Worm (Caenorhabditis elegans) whole organism, L4 larva: Measurements from ENCODE around the gene R05G6.3.

Experiments
- F26F4.8 ChIP-seq: fragments of 200-800 bp; sonication (Bioruptor generic); conservative IDR thresholded peaks from 2 replicates; pipeline ENCODE4 v1.3.6; 2022; ENCODE audit warnings: missing genetic modification characterization, missing compliant biosample characterization
- F37D6.2 ChIP-seq: sonication (generic microtip); optimal IDR thresholded peaks from 2 replicates; lab custom pipeline; 2016; ENCODE audit warnings: mild to moderate bottlenecking, missing genetic modification characterization, missing compliant biosample characterization
- F44E2.7 ChIP-seq: fragments of 200-800 bp; sonication (Bioruptor generic); IDR thresholded peaks from 2 replicates; pipeline ENCODE4 v2.1.2; 2022; ENCODE audit warnings: missing genetic modification characterization, missing compliant biosample characterization
- F49E8.2 ChIP-seq: sonication (generic microtip); optimal IDR thresholded peaks from 2 replicates; lab custom pipeline; 2016; ENCODE audit warnings: missing compliant biosample characterization, mild to moderate bottlenecking, missing genetic modification characterization, borderline replicate concordance
- ZK337.2 ChIP-seq: fragments of 200-800 bp; sonication (Bioruptor generic); IDR thresholded peaks from 2 replicates; pipeline ENCODE4 v1.3.6; 2022; ENCODE audit warnings: missing genetic modification reagents, missing genetic modification characterization, missing compliant biosample characterization
- aha-1 ChIP-seq: fragments of 150-350 bp; peaks from one replicate; lab custom pipeline; 2014; ENCODE audit warnings: missing biosample characterization, missing genetic modification characterization
- arid-1 ChIP-seq: fragments of 200-800 bp; sonication (Bioruptor generic); conservative IDR thresholded peaks from 2 replicates; pipeline ENCODE4 v1.3.6; 2022; ENCODE audit warnings: missing genetic modification reagents, missing genetic modification characterization, missing compliant biosample characterization
- ceh-44 ChIP-seq: fragments of 200-800 bp; sonication (Bioruptor generic); IDR thresholded peaks from 2 replicates; pipeline ENCODE4 v1.3.6; 2022; ENCODE audit warnings: missing genetic modification reagents, missing genetic modification characterization, missing compliant biosample characterization
- dmd-6 ChIP-seq: fragments of 200-800 bp; sonication (Bioruptor generic); IDR thresholded peaks from 2 replicates; pipeline ENCODE4 v1.3.6; 2022; ENCODE audit warnings: missing genetic modification reagents, missing genetic modification characterization, missing compliant biosample characterization
- hmg-1.1 ChIP-seq: fragments of 200-800 bp; sonication (Bioruptor generic); IDR thresholded peaks from 2 replicates; pipeline ENCODE4 v1.3.6; 2022; ENCODE audit warnings: missing genetic modification reagents, missing genetic modification characterization, missing compliant biosample characterization
- jun-1 ChIP-seq: fragments of 150-350 bp; optimal IDR thresholded peaks from 2 replicates; lab custom pipeline; 2014; ENCODE audit warnings: missing biosample characterization, missing genetic modification reagents, missing genetic modification characterization
- lin-15B ChIP-seq: fragments of 150-350 bp; sonication (generic microtip); optimal IDR thresholded peaks from 3 replicates; lab custom pipeline; 2014; ENCODE audit warnings: missing biosample characterization, missing genetic modification characterization
- lin-29 ChIP-seq: fragments of 200-800 bp; sonication (Bioruptor generic); IDR thresholded peaks from 2 replicates; pipeline ENCODE4 v1.3.6; 2022; ENCODE audit warnings: missing genetic modification reagents, missing genetic modification characterization, missing compliant biosample characterization
- lin-39 ChIP-seq: fragments of 150-350 bp; optimal IDR thresholded peaks from 2 replicates; lab custom pipeline; 2014; ENCODE audit warnings: missing biosample characterization, missing genetic modification reagents, missing genetic modification characterization
- mdl-1 ChIP-seq, 2 experiments: fragments of 150-350 bp in 1 of 2; sonication (generic microtip) in 1 of 2; optimal IDR thresholded peaks; 2 replicates each; lab custom pipeline; 2014 to 2017; ENCODE audit warnings: missing biosample characterization in 2 of 2, missing genetic modification characterization in 2 of 2
- mxl-2 ChIP-seq: fragments of 200-800 bp; sonication (Bioruptor generic); conservative IDR thresholded peaks from 2 replicates; pipeline ENCODE4 v1.3.6; 2022; ENCODE audit warnings: missing genetic modification reagents, missing genetic modification characterization, missing compliant biosample characterization
- nhr-11 ChIP-seq: fragments of 150-350 bp; optimal IDR thresholded peaks from 2 replicates; lab custom pipeline; 2014; ENCODE audit warnings: missing biosample characterization, missing genetic modification characterization
- nhr-28 ChIP-seq: fragments of 150-350 bp; optimal IDR thresholded peaks from 2 replicates; lab custom pipeline; 2014; ENCODE audit warnings: missing biosample characterization, missing genetic modification characterization
- nhr-76 ChIP-seq: fragments of 150-350 bp; optimal IDR thresholded peaks from 2 replicates; lab custom pipeline; 2014; ENCODE audit warnings: missing biosample characterization, missing genetic modification characterization
- nhr-77 ChIP-seq: fragments of 150-350 bp; optimal IDR thresholded peaks from 2 replicates; lab custom pipeline; 2014; ENCODE audit warnings: missing biosample characterization, missing genetic modification characterization
- pqm-1 ChIP-seq: sonication (generic microtip); optimal IDR thresholded peaks from 2 replicates; lab custom pipeline; 2017; ENCODE audit warnings: missing biosample characterization, missing genetic modification characterization
- rbr-2 ChIP-seq: sonication (generic microtip); optimal IDR thresholded peaks from 2 replicates; lab custom pipeline; 2016; ENCODE audit warnings: missing genotype, missing genetic modification characterization, missing compliant biosample characterization
- skn-1 ChIP-seq: fragments of 150-350 bp; optimal IDR thresholded peaks from 2 replicates; lab custom pipeline; 2014; ENCODE audit warnings: missing biosample characterization, missing genetic modification characterization
- snpc-1.2 ChIP-seq: fragments of 200-800 bp; sonication (Bioruptor generic); IDR thresholded peaks from 2 replicates; pipeline ENCODE4 v1.3.6; 2022; ENCODE audit warnings: missing genetic modification reagents, missing genetic modification characterization, missing compliant biosample characterization
- tra-1 ChIP-seq: fragments of 200-800 bp; sonication (Bioruptor generic); IDR thresholded peaks from 2 replicates; pipeline ENCODE4 v1.3.6; 2022; ENCODE audit warnings: missing genetic modification reagents, missing genetic modification characterization, missing compliant biosample characterization
- unc-130 ChIP-seq: sonication (generic microtip); optimal IDR thresholded peaks from 2 replicates; lab custom pipeline; 2016; ENCODE audit warnings: missing genetic modification reagents, missing genetic modification characterization, missing compliant biosample characterization
- unc-62 ChIP-seq, 3 experiments: fragments of 150-350 bp in 1 of 3; sonication (generic microtip); optimal IDR thresholded peaks in 2 of 3; peaks in 1 of 3; 1 replicate in 1 of 3; 2 replicates in 2 of 3; lab custom pipeline; 2014 to 2017; ENCODE audit warnings: missing biosample characterization in 3 of 3, missing genetic modification characterization in 3 of 3, missing genetic modification reagents in 3 of 3, missing genotype in 1 of 3
- zag-1 ChIP-seq: fragments of 150-350 bp; optimal IDR thresholded peaks from 2 replicates; lab custom pipeline; 2014; ENCODE audit warnings: missing biosample characterization, missing genetic modification characterization
- zfp-2 ChIP-seq: sonication (generic microtip); optimal IDR thresholded peaks from 2 replicates; lab custom pipeline; 2016; ENCODE audit warnings: mild to moderate bottlenecking, missing genetic modification characterization, missing compliant biosample characterization

Gene R05G6.3

DNA sequence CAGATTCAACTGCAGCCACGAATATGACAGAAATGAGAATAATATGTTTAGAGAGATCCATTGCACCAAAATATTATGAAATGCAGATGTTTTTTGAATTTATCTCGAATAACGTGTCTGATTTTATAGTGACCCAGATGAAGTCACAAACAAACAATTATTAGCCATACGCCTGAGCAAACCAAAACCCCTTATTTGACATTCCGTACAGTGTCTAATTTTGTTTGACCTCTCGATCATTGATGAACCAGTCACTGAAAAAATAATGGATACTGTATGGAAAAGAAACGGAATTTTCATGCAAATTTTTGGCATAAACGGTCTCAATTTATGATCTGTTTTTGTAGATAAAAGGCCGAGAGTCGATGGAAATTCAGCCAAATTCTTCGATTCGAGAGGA is at the start of gene R05G6.3, which contains the start of gene R05G6.9:
Gene R05G6.3, plus strand, starts transcription at position 386 of the 400 bp plus-strand sequence.
Gene R05G6.9, minus strand, starts transcription at position 101 of the 400 bp plus-strand sequence.
- TF ChIP-seq nhr-77 (tag; lab: Kevin White, UChicago) = no peak
- TF ChIP-seq aha-1 (tag; lab: Kevin White, UChicago) = peak; percentile 66
- TF ChIP-seq zag-1 (tag; lab: Kevin White, UChicago) = no peak
- peak in 1 of 2 experiments; percentile 7 for TF ChIP-seq unc-62 (GFP tag; optimal IDR thresholded peaks at IDR 0.05 in 1 of 2; lab: Kevin White, UChicago)
- TF ChIP-seq unc-62 (tag; optimal IDR thresholded peaks at IDR 0.05; lab: Kevin White, UChicago) = no peak
- TF ChIP-seq, all 104 proteins: peak for 2

DNA sequence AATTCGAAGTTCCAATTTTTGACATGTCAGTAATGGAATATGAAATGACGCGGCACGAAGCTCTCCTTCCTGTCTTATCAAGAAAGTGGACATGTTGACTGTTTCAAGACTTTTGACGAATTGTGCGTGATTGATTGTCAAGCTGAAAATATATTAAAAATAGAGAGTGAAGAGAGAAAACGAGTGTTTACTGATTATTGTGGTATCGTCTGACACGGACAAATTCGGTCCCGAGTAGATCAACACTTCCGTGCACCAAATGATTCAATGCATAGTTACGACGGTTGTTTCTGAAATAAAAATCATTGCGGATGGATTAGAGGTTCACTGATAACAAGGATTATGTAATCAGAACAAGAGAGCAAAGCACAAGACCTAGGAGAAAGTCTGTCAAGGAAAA is 49.2 kb upstream of the R05G6.3 start:
- TF ChIP-seq rbr-2 (tag; lab: Kevin White, UChicago) = no peak
- no peak for TF ChIP-seq zfp-2
- TF ChIP-seq skn-1 (tag; lab: Kevin White, UChicago) = no peak
- no peak for TF ChIP-seq snpc-1.2
- TF ChIP-seq tra-1 (GFP tag; lab: Robert Waterston, UW) = 0 out of 2 replicates have a peak, but pooled peaks have one; percentile 15
- TF ChIP-seq F49E8.2 (tag; lab: Kevin White, UChicago) = no peak
- TF ChIP-seq pqm-1 (tag; lab: Kevin White, UChicago) = peak; percentile 48
- no peak for TF ChIP-seq nhr-11 (tag; lab: Kevin White, UChicago)
- TF ChIP-seq F26F4.8 (GFP tag; lab: Robert Waterston, UW) = no peak

DNA sequence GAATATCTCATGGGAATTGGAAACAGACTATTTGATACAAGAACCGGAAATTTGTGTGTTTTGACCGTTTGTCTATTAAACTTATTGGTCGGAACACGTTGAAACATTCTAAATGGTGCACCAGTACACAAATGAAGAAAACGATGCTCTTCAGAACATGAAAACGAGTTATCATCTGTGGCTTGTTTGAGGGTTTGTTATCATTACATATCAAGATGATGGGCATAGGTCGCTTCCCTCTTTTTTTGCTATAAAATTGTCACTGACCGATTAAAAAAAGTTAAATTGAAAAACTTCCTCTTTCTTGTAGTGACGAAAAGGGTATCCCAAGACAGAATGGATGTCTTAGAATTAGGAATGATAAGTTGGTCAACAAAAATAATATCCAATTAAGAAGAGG is 47.7 kb upstream of the R05G6.3 start:
- peak in 1 of 2 experiments; percentile 9 for TF ChIP-seq unc-62 (GFP tag; optimal IDR thresholded peaks at IDR 0.05 in 1 of 2; lab: Kevin White, UChicago)
- TF ChIP-seq unc-62 (tag; optimal IDR thresholded peaks at IDR 0.05; lab: Kevin White, UChicago) = no peak
- TF ChIP-seq ZK337.2 (GFP tag; lab: Robert Waterston, UW) = no peak
- no peak for TF ChIP-seq jun-1 (tag; lab: Kevin White, UChicago)
- peak; percentile 72 for TF ChIP-seq pqm-1 (tag; lab: Kevin White, UChicago)
- no peak for TF ChIP-seq lin-29 (GFP tag; lab: Robert Waterston, UW)
- TF ChIP-seq F44E2.7 (GFP tag; lab: Robert Waterston, UW) = no peak
- TF ChIP-seq lin-39 (tag; lab: Kevin White, UChicago) = no peak
- no peak for TF ChIP-seq nhr-28 (tag; lab: Kevin White, UChicago)
- TF ChIP-seq arid-1 = no peak
- no peak for TF ChIP-seq ceh-44 (GFP tag; lab: Robert Waterston, UW)

DNA sequence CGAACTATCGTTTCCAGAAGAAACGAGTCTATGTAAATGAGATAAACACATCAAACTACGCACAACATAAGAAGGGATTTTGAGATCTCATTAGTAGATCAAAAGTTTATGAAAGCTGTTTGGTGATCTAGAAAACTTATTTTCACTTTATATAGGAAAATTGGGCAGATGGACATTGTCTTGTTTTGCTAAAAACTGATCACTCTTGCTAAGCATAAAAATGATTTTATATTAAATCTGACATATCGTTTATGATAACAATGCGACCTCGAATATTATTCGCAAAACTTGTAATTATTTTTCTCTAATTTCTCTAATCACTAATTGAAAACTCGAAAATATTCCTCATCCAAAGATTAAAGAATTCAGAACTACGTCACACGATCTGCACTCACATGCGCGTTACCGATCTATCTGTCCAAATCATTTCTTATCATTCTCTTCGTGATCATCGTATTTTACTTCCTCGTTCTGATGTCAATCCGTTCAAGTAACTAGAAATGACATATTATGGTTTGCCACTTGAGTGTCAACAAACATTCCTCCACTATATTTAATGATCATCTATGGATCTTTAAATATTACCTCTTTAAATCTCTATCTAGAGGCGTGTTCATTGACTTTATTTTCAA is 46.5 kb upstream of the R05G6.3 start, which contains the start of gene F55G1.7:
Gene F55G1.7, minus strand, starts transcription at position 51 of the 632 bp plus-strand sequence.
- peak; percentile 40 for TF ChIP-seq dmd-6
- no peak for TF ChIP-seq F49E8.2 (tag; lab: Kevin White, UChicago)
- peak; percentile 12 for TF ChIP-seq nhr-28 (tag; lab: Kevin White, UChicago)
- TF ChIP-seq mdl-1 (tag; optimal IDR thresholded peaks at IDR 0.05; lab: Kevin White, UChicago) = peak in 1 of 2 experiments; percentile 12
- peak in 1 of 2 experiments; percentile 85 for TF ChIP-seq unc-62 (GFP tag; optimal IDR thresholded peaks at IDR 0.05 in 1 of 2; lab: Kevin White, UChicago)
- TF ChIP-seq unc-62 (tag; optimal IDR thresholded peaks at IDR 0.05; lab: Kevin White, UChicago) = no peak
- TF ChIP-seq jun-1 (tag; lab: Kevin White, UChicago) = no peak
- no peak for TF ChIP-seq mxl-2 (GFP tag; lab: Robert Waterston, UW)
- TF ChIP-seq hmg-1.1 (GFP tag; lab: Robert Waterston, UW) = no peak
- no peak for TF ChIP-seq nhr-76 (tag; lab: Kevin White, UChicago)
- no peak for TF ChIP-seq F37D6.2 (tag; lab: Kevin White, UChicago)
- TF ChIP-seq, all 104 proteins: peak for 4

DNA sequence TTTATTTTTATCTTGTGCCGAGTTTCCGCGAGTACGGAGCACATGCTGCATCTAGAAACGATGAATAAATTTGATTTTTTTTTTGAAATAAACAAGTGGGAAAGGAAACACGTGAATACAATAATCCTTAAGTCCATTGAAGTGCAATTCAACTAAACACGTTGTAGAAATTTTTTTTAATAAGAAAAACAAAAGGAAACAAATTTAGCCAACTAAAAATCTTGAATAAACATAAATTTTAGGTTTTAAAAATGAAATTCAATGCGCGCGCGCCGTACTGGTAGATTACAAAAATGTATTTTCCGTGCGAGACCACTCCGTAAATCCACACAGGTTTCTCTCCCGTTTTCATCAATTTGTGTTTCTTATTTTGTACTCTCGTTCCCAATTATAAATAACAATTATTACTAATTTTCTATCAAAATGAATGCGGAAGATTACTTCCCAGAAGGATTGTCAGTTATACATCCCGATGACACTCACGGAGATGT is 43.1 kb upstream of the R05G6.3 start, which contains the start of the genes plk-3 and F55G1.6:
Gene plk-3, minus strand, starts transcription at position 51 of the 491 bp plus-strand sequence.
Gene F55G1.6, plus strand, starts transcription at position 359 of the 491 bp plus-strand sequence.
- peak; percentile 11 for TF ChIP-seq unc-130 (GFP tag; lab: Kevin White, UChicago)
- no peak for TF ChIP-seq lin-15B
